Fruit fly (Drosophila melanogaster) ovary, adult (tissue): ENCODE data around the gene CG18636.
"Not testable (repeated sequence)": the region's sequence is repeated elsewhere in the genome, so short reads cannot be mapped to it uniquely, and the experiment has no call there.

ENCODE experiments used
- CG17801 ChIP-seq: fragments of 200-800 bp; optimal IDR thresholded peaks from 2 replicates; lab custom pipeline; 2019; ENCODE audit warnings: missing biosample characterization, mild to moderate bottlenecking, missing genetic modification characterization, moderate library complexity; ENCODE audit not compliant: partially characterized antibody

Gene CG18636

DNA sequence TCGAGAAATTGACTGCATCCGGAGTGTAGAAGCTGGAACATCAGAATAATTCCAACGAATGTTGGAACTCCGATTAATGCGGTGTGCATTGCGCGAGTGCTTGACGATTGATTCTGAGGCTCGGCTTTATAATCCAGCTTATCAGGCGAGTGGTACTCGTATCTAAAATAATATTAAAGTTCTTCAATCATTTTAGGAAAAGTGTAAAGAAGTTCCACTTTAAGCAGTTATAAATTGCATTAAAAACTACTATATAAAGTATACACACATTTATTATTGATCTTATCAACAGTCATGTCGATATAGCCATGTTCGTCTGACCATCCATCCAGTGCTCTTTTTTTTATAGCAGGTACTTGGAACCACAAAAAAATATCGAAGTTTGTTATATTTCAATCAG, at the start of gene CG18636:
CG18636 (minus strand) TSS at position 101 of the 400 bp plus-strand sequence.
- TF ChIP-seq CG17801 (GFP tag; lab: Kevin White, UChicago), result no peak

DNA sequence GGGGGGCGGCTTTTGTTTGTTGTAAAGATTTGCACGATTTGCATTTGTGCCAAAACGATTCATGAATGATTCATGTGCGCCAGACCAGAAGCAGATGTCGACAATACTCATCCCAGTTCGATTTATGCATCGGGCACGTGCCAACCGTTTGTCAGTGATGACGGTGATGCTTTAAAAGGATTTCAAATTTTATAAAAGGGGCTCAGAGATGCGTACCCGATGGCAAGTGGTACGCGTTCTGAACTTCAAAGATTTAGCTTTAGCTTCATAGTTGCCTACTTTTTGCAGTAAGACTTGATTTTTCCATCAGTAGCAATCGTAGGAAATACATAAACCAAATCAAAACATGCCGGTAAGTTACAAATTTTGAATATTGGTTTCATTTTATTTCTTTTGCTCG, 26.1 kb upstream of the CG18636 start, which contains the start of gene CG33309:
CG33309 (plus strand) TSS at position 301 of the 400 bp plus-strand sequence.
- no peak for TF ChIP-seq CG17801 (GFP tag; lab: Kevin White, UChicago)

DNA sequence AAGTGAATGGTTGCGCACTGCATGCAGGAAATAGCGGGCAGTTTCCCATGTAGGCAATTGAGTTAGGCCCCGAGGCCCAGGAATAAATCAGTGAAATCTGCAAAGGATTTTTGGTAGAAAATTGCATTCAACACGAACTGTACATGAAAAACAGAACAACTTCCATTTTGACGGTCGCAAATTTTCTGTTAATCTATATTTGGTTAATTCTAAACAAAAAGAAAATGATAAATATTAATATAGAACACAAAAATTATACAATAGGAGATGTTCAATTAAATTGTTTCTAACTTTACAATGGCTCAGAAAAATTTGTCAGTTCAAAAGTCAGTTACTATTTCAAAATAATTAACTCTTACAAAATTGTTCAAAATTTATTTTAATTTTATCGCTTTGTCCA, 17.6 kb upstream of the CG18636 start, which contains the start of gene CG33308:
CG33308 (plus strand) TSS at position 301 of the 400 bp plus-strand sequence.
- no peak for TF ChIP-seq CG17801 (GFP tag; lab: Kevin White, UChicago)

DNA sequence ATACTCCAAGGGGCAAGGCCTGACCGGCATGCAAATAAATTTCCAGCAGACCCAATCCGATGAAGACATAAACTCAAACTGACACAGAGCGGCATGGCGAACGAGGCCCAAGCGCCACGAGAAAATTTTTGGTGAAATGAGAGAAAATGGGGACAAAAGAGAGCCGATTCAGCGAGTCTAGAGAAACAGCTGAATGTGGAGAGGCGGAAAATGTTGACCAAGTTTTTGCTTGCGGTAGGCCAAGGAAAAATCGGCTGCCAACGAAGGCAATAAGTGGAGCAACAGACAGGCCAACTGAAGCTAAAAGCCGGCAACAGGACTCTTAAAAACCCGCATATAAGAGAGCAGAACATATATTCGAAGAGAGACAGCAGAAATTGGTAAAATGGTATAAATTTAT, 13.2 kb upstream of the CG18636 start:
- no peak for TF ChIP-seq CG17801 (GFP tag; lab: Kevin White, UChicago)

DNA sequence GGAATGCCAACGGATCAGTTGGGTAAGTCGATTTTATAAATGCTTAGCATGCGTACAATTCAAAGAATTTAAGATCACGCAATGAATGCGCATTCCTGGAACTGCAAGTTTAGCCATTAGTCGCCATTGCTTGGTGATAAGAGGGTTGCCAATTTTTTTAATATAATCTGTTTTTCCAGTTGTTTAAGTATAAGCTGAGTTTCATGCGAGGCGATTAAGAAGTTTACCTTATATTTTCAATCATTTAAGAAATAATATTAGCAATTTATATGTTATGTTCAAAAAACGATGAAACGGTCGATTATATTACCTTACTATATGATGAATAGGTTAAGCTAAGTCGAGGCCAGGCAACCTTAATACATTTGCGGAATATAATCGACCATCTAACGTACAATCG, 12.1 kb upstream of the CG18636 start, which contains the start of gene CG18420:
CG18420 (minus strand) TSS at position 101 of the 400 bp plus-strand sequence.
- TF ChIP-seq CG17801 (GFP tag; lab: Kevin White, UChicago), result no peak

DNA sequence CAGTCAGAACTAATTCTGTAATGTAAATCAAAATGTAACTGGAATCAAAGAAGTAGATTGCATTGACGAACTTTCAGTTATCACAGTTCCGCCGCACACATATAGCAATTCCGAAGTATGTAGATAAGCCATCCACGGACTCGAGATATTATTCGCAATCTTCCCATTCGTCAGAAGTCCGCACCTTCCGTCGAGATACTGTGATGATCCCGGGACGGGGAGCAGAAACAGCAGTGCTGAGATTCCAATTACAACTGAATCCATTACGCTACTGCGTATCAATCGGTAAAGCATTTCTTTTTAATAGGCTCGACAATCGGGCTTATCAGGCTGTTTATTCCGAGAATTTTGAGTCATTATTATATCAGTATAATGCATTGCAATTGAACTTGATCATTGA, 9.7 kb downstream of the CG18636 start, which contains the start of gene CG4650:
CG4650 (minus strand) TSS at position 269 of the 400 bp plus-strand sequence.
- no peak for TF ChIP-seq CG17801 (GFP tag; lab: Kevin White, UChicago)

DNA sequence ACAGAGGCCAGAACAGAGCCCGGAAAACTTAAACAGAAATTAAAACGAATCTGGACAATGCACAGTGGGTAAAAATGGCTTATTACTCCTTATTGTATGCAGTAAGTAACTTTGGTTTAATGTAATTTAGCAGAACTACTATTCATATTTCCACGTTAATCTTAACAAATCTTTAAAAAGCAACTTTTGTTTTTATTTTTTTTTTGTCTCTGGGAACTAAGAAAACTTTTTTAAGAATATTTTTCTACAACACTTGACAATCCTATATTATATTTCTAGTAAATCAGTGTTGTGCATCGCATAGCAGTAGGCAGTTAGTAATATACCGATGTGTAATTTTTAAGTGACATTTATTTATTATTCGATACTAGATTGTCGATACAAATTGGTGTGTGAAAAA, 18.8 kb downstream of the CG18636 start, which contains the start of gene CG4701:
CG4701 (plus strand) TSS at position 301 of the 400 bp plus-strand sequence.
- no peak for TF ChIP-seq CG17801 (GFP tag; lab: Kevin White, UChicago)

DNA sequence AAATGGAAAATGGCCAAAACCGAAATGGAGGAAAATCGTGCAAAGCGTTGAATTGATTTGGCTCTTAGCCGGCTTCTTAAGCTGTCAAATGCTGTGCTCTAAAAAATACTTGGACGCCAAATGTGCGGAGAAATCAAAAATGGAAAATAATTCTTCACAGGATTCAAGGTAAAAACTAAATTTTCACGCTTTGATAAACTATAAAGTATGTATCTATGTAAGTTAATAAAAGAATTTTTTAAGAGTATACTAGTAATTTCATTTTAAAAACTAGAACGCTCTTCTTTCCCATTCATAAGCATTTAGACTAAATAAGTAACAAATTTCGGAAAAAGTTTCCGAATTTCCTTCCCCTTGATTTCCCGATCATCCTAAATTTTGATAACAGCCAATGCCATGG, 21.9 kb downstream of the CG18636 start, which contains the start of gene CSN1a:
CSN1a (plus strand) TSS at position 301 of the 400 bp plus-strand sequence.
- no peak for TF ChIP-seq CG17801 (GFP tag; lab: Kevin White, UChicago)

DNA sequence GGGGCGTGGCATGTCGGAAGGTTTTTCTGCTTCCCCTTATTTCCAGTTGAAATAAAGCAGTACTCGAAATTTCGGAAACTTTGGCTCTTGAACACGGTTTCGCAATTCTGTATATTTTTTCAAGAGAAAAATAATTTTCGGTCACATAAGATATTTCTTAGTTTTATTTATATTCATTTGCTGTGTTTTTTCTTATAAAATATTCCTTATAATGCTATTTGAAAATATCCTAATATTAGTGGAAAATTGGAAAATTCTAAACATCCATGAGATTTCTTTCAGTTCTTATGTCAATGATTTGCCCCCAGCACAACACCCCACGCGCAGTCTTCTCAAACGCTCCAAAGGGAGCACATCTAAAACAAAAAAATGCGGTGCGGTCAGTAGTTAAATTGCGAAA, 23.9 kb downstream of the CG18636 start, which contains the start of gene CG4691:
CG4691 (plus strand) TSS at position 301 of the 400 bp plus-strand sequence.
- TF ChIP-seq CG17801 (GFP tag; lab: Kevin White, UChicago), result no peak

DNA sequence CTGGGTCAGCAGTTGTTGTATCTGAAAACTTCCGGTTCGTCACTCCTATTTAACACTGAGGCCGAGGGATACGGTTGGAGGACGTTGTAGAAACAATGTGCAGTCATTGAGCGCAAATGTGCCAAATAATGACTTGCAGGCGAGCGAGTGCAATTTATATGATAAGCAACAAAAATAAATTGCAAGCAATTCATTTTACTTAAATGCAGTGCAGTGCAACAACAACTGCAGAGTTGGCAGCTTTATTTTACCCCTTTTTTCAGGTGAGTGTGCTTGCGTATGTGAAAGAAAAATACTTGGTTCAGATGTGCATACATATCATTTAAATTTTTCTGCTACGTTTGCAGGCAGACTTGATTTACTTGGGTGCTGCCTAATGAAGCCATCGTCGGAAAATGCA, 38.3 kb downstream of the CG18636 start:
- TF ChIP-seq CG17801 (GFP tag; lab: Kevin White, UChicago), result no peak

DNA sequence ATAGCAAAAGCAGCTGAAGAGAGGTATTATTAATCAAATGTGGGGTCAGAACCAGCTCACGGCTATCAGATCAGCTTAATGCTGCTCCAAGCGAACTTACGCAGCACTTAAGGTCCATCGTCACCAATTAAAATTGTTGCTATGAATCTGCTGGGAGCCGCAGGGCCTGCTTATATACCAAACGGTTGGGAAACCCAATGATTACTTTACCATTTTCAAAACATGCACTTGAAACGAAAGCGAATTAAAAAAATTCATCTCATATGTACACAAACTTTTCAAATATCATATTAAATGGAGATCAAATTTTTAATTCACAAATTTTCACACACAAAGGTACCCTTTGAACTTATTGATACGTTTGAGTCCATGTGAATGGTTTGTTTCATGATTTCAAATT, 39.3 kb downstream of the CG18636 start, which contains the start of gene CG42587:
CG42587 (minus strand) TSS at position 143 of the 400 bp plus-strand sequence.
- no peak for TF ChIP-seq CG17801 (GFP tag; lab: Kevin White, UChicago)

DNA sequence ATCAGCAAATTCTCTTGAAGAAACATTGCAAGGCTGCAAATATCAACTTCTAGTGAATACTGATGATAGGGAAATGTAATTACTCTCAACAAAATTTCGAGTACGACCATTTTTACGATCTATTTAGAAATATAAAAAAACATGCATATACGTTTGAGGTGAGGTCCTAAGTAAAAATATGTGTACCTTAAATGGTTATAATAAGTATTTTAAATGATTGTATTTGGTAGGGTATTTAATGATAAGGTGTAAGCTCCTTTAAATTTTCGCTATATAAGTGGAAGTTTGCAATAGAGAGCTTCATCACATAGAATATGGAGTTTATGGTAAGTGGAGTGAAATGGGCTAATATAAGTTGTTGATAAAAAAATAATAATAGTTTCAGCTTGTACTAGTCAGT, 40.3 kb downstream of the CG18636 start, which contains the start of gene CG42681:
CG42681 (plus strand) TSS at position 301 of the 400 bp plus-strand sequence.
- TF ChIP-seq CG17801 (GFP tag; lab: Kevin White, UChicago), result no peak

DNA sequence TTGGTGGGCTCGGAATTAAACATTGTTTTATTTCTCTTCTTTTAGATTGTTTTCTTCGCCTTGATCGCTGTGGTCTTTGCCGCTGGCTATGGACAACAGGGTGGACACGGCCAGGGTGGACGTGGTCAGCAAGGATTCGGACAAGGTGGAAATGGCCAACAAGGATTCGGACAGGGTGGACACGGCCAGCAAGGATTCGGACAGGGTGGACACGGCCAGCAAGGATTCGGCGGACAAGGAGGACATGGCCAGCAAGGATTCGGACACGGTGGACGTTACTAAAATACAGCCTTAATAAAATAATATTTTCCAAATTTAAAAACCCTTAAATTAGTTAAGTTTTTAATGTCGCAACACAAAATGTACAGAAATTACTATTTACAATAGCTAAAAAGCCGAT, 41.1 kb downstream of the CG18636 start:
- no peak for TF ChIP-seq CG17801 (GFP tag; lab: Kevin White, UChicago)

DNA sequence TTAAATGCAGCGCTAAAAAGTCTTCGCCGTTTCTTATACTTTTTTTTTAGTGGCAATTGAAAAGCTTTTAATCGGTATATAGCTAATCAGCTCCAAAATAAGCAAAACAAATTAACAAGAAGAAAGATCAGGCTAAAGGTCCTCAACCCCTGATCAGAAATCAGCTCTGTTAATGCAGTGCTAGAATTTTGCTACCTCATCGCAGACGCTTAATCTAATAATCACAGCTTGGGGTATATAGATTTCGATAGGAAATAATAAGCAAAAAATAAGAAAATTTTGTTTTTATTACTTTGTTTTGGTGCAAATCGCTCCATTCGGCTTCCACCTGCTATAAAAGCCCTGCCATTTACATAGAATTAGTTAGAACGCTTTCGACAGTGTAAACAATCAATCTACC, 41.5 kb downstream of the CG18636 start, which contains the start of gene CG34166:
CG34166 (plus strand) TSS at position 301 of the 400 bp plus-strand sequence.
- TF ChIP-seq CG17801 (GFP tag; lab: Kevin White, UChicago), result not testable (repeated sequence)

DNA sequence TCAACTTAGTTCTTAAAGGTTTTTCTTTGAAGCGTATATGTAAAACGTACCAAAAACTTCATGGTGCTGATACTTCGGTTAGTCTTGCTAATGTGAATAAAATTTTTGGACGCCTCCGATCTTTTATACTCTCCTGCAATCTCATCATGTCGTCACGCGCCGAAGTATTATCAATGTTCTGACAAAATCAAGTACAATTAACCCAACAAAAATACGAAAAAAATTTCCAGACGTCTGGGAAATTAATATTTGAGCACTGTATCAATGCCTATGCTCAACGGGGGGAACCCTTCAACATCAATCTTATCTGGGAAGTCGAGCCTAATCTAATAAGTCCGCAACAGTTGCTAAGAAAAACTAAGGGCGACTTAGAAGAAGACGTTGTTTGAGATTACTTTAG, 42.7 kb downstream of the CG18636 start, which contains the start of gene CG42586:
CG42586 (minus strand) TSS at position 101 of the 400 bp plus-strand sequence.
- TF ChIP-seq CG17801 (GFP tag; lab: Kevin White, UChicago), result not testable (repeated sequence)

DNA sequence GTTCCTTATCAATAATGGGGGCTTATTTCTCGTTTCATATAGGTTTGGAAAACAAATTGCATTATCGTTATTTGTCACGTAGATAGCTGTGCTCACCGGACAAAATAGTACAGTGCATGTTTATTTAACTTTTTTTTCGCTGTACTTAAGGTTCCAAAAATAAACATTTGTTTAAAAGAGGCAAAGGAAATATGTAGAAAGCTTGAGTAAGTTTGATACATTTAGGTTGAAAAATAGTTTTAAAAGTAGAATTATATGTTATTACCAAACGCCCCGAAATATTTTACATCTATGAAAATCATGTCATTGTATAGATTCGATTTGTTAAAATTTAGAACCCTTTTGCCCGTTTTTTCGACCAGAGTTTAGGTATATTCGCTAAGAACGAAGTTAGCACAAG, 44.8 kb downstream of the CG18636 start, which contains the start of gene CG42585:
CG42585 (plus strand) TSS at position 301 of the 400 bp plus-strand sequence.
- TF ChIP-seq CG17801 (GFP tag; lab: Kevin White, UChicago), result not testable (repeated sequence)
